Fruit fly (Drosophila melanogaster) whole organism, embryonic: ENCODE results near the gene CG1309.

Source experiments
- ATbp ChIP-seq: fragments of 200-800 bp; sonication (Bioruptor generic); optimal IDR thresholded peaks from 2 replicates; lab custom pipeline; 2017; ENCODE audit warnings: missing biosample characterization, mild to moderate bottlenecking, missing genetic modification characterization, missing genetic modification reagents
- CG10267 ChIP-seq: fragments of 200-800 bp; sonication (Bioruptor generic); optimal IDR thresholded peaks from 2 replicates; lab custom pipeline; 2018; ENCODE audit warnings: missing biosample characterization, mild to moderate bottlenecking, missing genetic modification characterization, moderate library complexity
- CG10543 ChIP-seq: fragments of 200-800 bp; sonication (Bioruptor generic); optimal IDR thresholded peaks from 3 replicates; lab custom pipeline; 2017; ENCODE audit warnings: missing biosample characterization, mild to moderate bottlenecking, missing genetic modification characterization, moderate library complexity
- CG12236 ChIP-seq: fragments of 200-800 bp; sonication (Bioruptor generic); optimal IDR thresholded peaks from 2 replicates; lab custom pipeline; 2016; ENCODE audit warnings: missing biosample characterization, missing genetic modification characterization
- CG12299 ChIP-seq: fragments of 200-800 bp; sonication (Bioruptor generic); optimal IDR thresholded peaks from 2 replicates; lab custom pipeline; 2018; ENCODE audit warnings: missing biosample characterization, mild to moderate bottlenecking, missing genetic modification characterization
- CG14710 ChIP-seq: fragments of 200-800 bp; sonication (Bioruptor generic); optimal IDR thresholded peaks from 3 replicates; lab custom pipeline; 2019; ENCODE audit warnings: missing biosample characterization, mild to moderate bottlenecking, missing genetic modification characterization, moderate library complexity
- CG15696 ChIP-seq: fragments of 200-800 bp; sonication (Bioruptor generic); optimal IDR thresholded peaks from 2 replicates; lab custom pipeline; 2019; ENCODE audit warnings: missing biosample characterization, mild to moderate bottlenecking, missing genetic modification characterization, moderate library complexity
- CG17361 ChIP-seq: fragments of 200-800 bp; sonication (Bioruptor generic); IDR thresholded peaks from 3 replicates; pipeline ENCODE4 v1.3.6; 2022; ENCODE audit warnings: missing biosample characterization, missing genetic modification characterization
- CG18476 ChIP-seq: fragments of 200-800 bp; sonication (Bioruptor generic); optimal IDR thresholded peaks from 2 replicates; lab custom pipeline; 2016; ENCODE audit warnings: missing biosample characterization, mild to moderate bottlenecking, missing genetic modification characterization
- CG2712 ChIP-seq: fragments of 200-800 bp; optimal IDR thresholded peaks from 3 replicates; lab custom pipeline; 2019; ENCODE audit warnings: missing biosample characterization, mild to moderate bottlenecking, missing genetic modification characterization, moderate library complexity
- CG3407 ChIP-seq: fragments of 200-800 bp; sonication (Bioruptor generic); optimal IDR thresholded peaks from 2 replicates; lab custom pipeline; 2018; ENCODE audit warnings: missing biosample characterization, mild to moderate bottlenecking, missing genetic modification characterization
- CG34376 ChIP-seq: fragments of 200-800 bp; sonication (Bioruptor generic); optimal IDR thresholded peaks from 2 replicates; lab custom pipeline; 2018; ENCODE audit warnings: missing biosample characterization, mild to moderate bottlenecking, missing genetic modification characterization
- CG6683 ChIP-seq: fragments of 200-800 bp; sonication (Bioruptor generic); optimal IDR thresholded peaks from 2 replicates; lab custom pipeline; 2017; ENCODE audit warnings: missing biosample characterization, mild to moderate bottlenecking, missing genetic modification characterization, missing genetic modification reagents
- CG7745 ChIP-seq: fragments of 200-800 bp; sonication (Bioruptor generic); optimal IDR thresholded peaks from 2 replicates; lab custom pipeline; 2018; ENCODE audit warnings: missing biosample characterization, mild to moderate bottlenecking, missing genetic modification characterization, moderate library complexity
- CG7987 ChIP-seq: fragments of 200-800 bp; sonication (Bioruptor generic); optimal IDR thresholded peaks from 2 replicates; lab custom pipeline; 2018; ENCODE audit warnings: missing biosample characterization, mild to moderate bottlenecking, missing genetic modification characterization, moderate library complexity
- CG8290 ChIP-seq, 3 experiments: fragments of 200-800 bp; sonication (Bioruptor generic); optimal IDR thresholded peaks; 2 replicates each; lab custom pipeline; 2016 to 2019; ENCODE audit warnings: missing biosample characterization in 3 of 3, missing genetic modification characterization in 3 of 3, mild to moderate bottlenecking in 2 of 3, moderate library complexity in 1 of 3
- Dbx ChIP-seq: fragments of 200-800 bp; sonication (Bioruptor generic); IDR thresholded peaks from 3 replicates; pipeline ENCODE4 v1.3.6; 2022; ENCODE audit warnings: missing biosample characterization, missing genetic modification characterization
- Eip74EF ChIP-seq, 2 experiments: fragments of 200-800 bp in 1 of 2; fragments of >200 bp in 1 of 2; sonication (Bioruptor generic) in 1 of 2; optimal IDR thresholded peaks; 2 replicates each; lab custom pipeline; 2017 to 2019; ENCODE audit warnings: missing biosample characterization in 2 of 2, missing genetic modification characterization in 2 of 2, mild to moderate bottlenecking in 1 of 2, moderate library complexity in 1 of 2
- MTF-1 ChIP-seq: fragments of 200-800 bp; sonication (Bioruptor generic); optimal IDR thresholded peaks from 2 replicates; lab custom pipeline; 2018; ENCODE audit warnings: missing biosample characterization, mild to moderate bottlenecking, missing genetic modification characterization, borderline replicate concordance
- NC2β ChIP-seq: fragments of 200-800 bp; sonication (Bioruptor generic); optimal IDR thresholded peaks from 2 replicates; lab custom pipeline; 2016; ENCODE audit warnings: missing biosample characterization, missing genetic modification characterization
- Six4 ChIP-seq: fragments of 200-800 bp; sonication (Bioruptor generic); optimal IDR thresholded peaks from 2 replicates; lab custom pipeline; 2016; ENCODE audit warnings: missing biosample characterization, missing genetic modification characterization
- Sry-δ ChIP-seq: fragments of 200-800 bp; sonication (Bioruptor generic); optimal IDR thresholded peaks from 2 replicates; lab custom pipeline; 2016; ENCODE audit warnings: missing biosample characterization, missing genetic modification characterization
- Stat92E ChIP-seq, 3 experiments: fragments of >200 bp in 2 of 3; fragments of 200-800 bp in 1 of 3; sonication (Bioruptor generic) in 1 of 3; optimal IDR thresholded peaks; 2 replicates each; lab custom pipeline; 2017 to 2019; ENCODE audit warnings: missing biosample characterization in 3 of 3, missing genetic modification characterization in 3 of 3, mild to moderate bottlenecking in 1 of 3, moderate library complexity in 1 of 3
- Xrp1 ChIP-seq: fragments of 200-800 bp; sonication (Bioruptor generic); IDR thresholded peaks from 2 replicates; pipeline ENCODE4 v1.3.6; 2022; ENCODE audit warnings: missing biosample characterization, missing genetic modification characterization
- bcd ChIP-seq: fragments of 200-800 bp; sonication (Bioruptor generic); optimal IDR thresholded peaks from 2 replicates; lab custom pipeline; 2017; ENCODE audit warnings: missing biosample characterization, mild to moderate bottlenecking, missing genetic modification characterization
- cato ChIP-seq: fragments of 200-800 bp; sonication (Bioruptor generic); optimal IDR thresholded peaks from 2 replicates; lab custom pipeline; 2016; ENCODE audit warnings: missing biosample characterization, missing genetic modification characterization, borderline replicate concordance
- chif ChIP-seq, 2 experiments: fragments of 200-800 bp; sonication (Bioruptor generic); optimal IDR thresholded peaks; 3 replicates each; lab custom pipeline; 2016; ENCODE audit warnings: missing biosample characterization in 2 of 2, missing genetic modification characterization in 2 of 2
- chinmo ChIP-seq: fragments of 200-800 bp; sonication (Bioruptor generic); IDR thresholded peaks from 4 replicates; pipeline ENCODE4 v1.3.6; 2022; ENCODE audit warnings: missing biosample characterization, missing genetic modification characterization; ENCODE audit not compliant: partially characterized antibody
- dan ChIP-seq: fragments of 200-800 bp; sonication (Bioruptor generic); IDR thresholded peaks from 2 replicates; pipeline ENCODE4 v1.3.6; 2022; ENCODE audit warnings: missing biosample characterization, missing genetic modification characterization
- fd102C ChIP-seq: fragments of 200-800 bp; sonication (Bioruptor generic); optimal IDR thresholded peaks from 2 replicates; lab custom pipeline; 2018; ENCODE audit warnings: missing biosample characterization, mild to moderate bottlenecking, missing genetic modification characterization, moderate library complexity
- gt ChIP-seq: fragments of 200-800 bp; sonication (Bioruptor generic); IDR thresholded peaks from 2 replicates; pipeline ENCODE4 v1.3.6; 2022; ENCODE audit warnings: missing biosample characterization, missing genetic modification characterization
- hkb ChIP-seq, 2 experiments: fragments of 200-800 bp in 1 of 2; fragments of >200 bp in 1 of 2; sonication (Bioruptor generic) in 1 of 2; IDR thresholded peaks in 1 of 2; optimal IDR thresholded peaks in 1 of 2; 2 replicates each; pipeline versions ENCODE4 v1.3.6 to Lab custom; 2017 to 2022; ENCODE audit warnings: missing biosample characterization in 1 of 2, missing genetic modification characterization in 1 of 2
- kni ChIP-seq: fragments of 200-800 bp; sonication (Bioruptor generic); optimal IDR thresholded peaks from 3 replicates; lab custom pipeline; 2017; ENCODE audit warnings: mild to moderate bottlenecking, missing biosample characterization, missing genetic modification reagents, missing genetic modification characterization
- nau ChIP-seq: fragments of 200-800 bp; sonication (Bioruptor generic); optimal IDR thresholded peaks from 3 replicates; lab custom pipeline; 2017; ENCODE audit warnings: missing biosample characterization, mild to moderate bottlenecking, missing genetic modification characterization, missing genetic modification reagents
- nerfin-2 ChIP-seq: fragments of 200-800 bp; sonication (Bioruptor generic); IDR thresholded peaks from 2 replicates; pipeline ENCODE4 v1.3.6; 2022; ENCODE audit warnings: missing biosample characterization, missing genetic modification characterization; ENCODE audit not compliant: partially characterized antibody
- onecut ChIP-seq: fragments of 200-800 bp; sonication (Bioruptor generic); IDR thresholded peaks from 2 replicates; pipeline ENCODE4 v1.3.6; 2022; ENCODE audit warnings: missing biosample characterization, missing genetic modification characterization
- pnt ChIP-seq: fragments of 200-800 bp; sonication (Bioruptor generic); optimal IDR thresholded peaks from 3 replicates; lab custom pipeline; 2016; ENCODE audit warnings: missing biosample characterization, missing genetic modification characterization
- pros ChIP-seq: fragments of 200-800 bp; sonication (Bioruptor generic); optimal IDR thresholded peaks from 3 replicates; lab custom pipeline; 2019; ENCODE audit warnings: missing biosample characterization, mild to moderate bottlenecking, missing genetic modification characterization, moderate library complexity
- salm ChIP-seq: fragments of 200-800 bp; sonication (Bioruptor generic); optimal IDR thresholded peaks from 2 replicates; lab custom pipeline; 2018; ENCODE audit warnings: missing biosample characterization, mild to moderate bottlenecking, missing genetic modification characterization
- sim ChIP-seq: fragments of 200-800 bp; sonication (Bioruptor generic); IDR thresholded peaks from 2 replicates; pipeline ENCODE4 v1.3.6; 2022; ENCODE audit warnings: missing biosample characterization, missing genetic modification characterization
- sqz ChIP-seq: fragments of 200-800 bp; sonication (Bioruptor generic); optimal IDR thresholded peaks from 3 replicates; lab custom pipeline; 2018; ENCODE audit warnings: missing biosample characterization, mild to moderate bottlenecking, missing genetic modification characterization
- vvl ChIP-seq: fragments of 200-800 bp; sonication (Bioruptor generic); IDR thresholded peaks from 2 replicates; pipeline ENCODE4 v1.3.6; 2022; ENCODE audit warnings: missing biosample characterization, missing genetic modification characterization
- zen ChIP-seq: fragments of 200-800 bp; sonication (Bioruptor generic); optimal IDR thresholded peaks from 3 replicates; lab custom pipeline; 2018; ENCODE audit warnings: missing biosample characterization, mild to moderate bottlenecking, missing genetic modification characterization, moderate library complexity

The CG1309 gene

dm6 chr3L:4270949-4271827 is 12.0 kb downstream of the CG1309 start (continued):
- TF ChIP-seq chinmo = 0 out of 4 replicates have a peak, but pooled peaks have one; percentile 41
- TF ChIP-seq CG6683 (GFP tag; lab: Kevin White, UChicago) = no peak
- TF ChIP-seq kni (GFP tag; lab: Kevin White, UChicago) = peak; percentile 52
- TF ChIP-seq sqz (GFP tag; lab: Kevin White, UChicago) = peak; percentile 41
- no peak for TF ChIP-seq Eip74EF (GFP tag; optimal IDR thresholded peaks at IDR 0.05; lab: Kevin White, UChicago)

- TF ChIP-seq sim (GFP tag; lab: Robert Waterston, UW) = 0 out of 2 replicates have a peak, but pooled peaks have one; percentile 18
- peak; percentile 54 for TF ChIP-seq CG3407 (GFP tag; lab: Kevin White, UChicago)
- no peak for TF ChIP-seq gt (GFP tag; lab: Robert Waterston, UW)
- TF ChIP-seq CG7987 (GFP tag; lab: Kevin White, UChicago) = peak; percentile 12
- TF ChIP-seq fd102C (GFP tag; lab: Kevin White, UChicago) = peak; percentile 15
- peak; percentile 92 for TF ChIP-seq kni (GFP tag; lab: Kevin White, UChicago)
- TF ChIP-seq dan (GFP tag; lab: Robert Waterston, UW) = no peak
- TF ChIP-seq CG34376 = no peak
- TF ChIP-seq Xrp1 (GFP tag; lab: Robert Waterston, UW) = peak; percentile 66
- peak; percentile 82 for TF ChIP-seq CG15696 (tag; lab: Kevin White, UChicago)
- TF ChIP-seq CG8290 (GFP tag; optimal IDR thresholded peaks at IDR 0.05; lab: Kevin White, UChicago) = peak; percentile 43
- peak in 1 of 2 experiments; percentile 16 for TF ChIP-seq CG8290 (tag; optimal IDR thresholded peaks at IDR 0.05; lab: Kevin White, UChicago)
- no peak for TF ChIP-seq CG10543
- TF ChIP-seq MTF-1 (GFP tag; lab: Kevin White, UChicago) = peak; percentile 39
- TF ChIP-seq zen (tag; lab: Kevin White, UChicago) = peak; percentile 13
- no peak for TF ChIP-seq pros (GFP tag; lab: Kevin White, UChicago)
- TF ChIP-seq CG2712 (tag; lab: Kevin White, UChicago) = peak; percentile 23
- no peak for TF ChIP-seq Six4
- no peak for TF ChIP-seq hkb (optimal IDR thresholded peaks at IDR 0.05; lab: Kevin White, UChicago)
- TF ChIP-seq hkb (GFP tag; IDR thresholded peaks at IDR 0.05; lab: Robert Waterston, UW) = no peak
- TF ChIP-seq cato (GFP tag; lab: Kevin White, UChicago) = no peak
- TF ChIP-seq CG18476 (GFP tag; lab: Kevin White, UChicago) = no peak
- TF ChIP-seq CG10267 (tag; lab: Kevin White, UChicago) = peak; percentile 20
- peak; percentile 10 for TF ChIP-seq CG12236 (GFP tag; lab: Kevin White, UChicago)
- TF ChIP-seq chif (GFP tag; optimal IDR thresholded peaks at IDR 0.05; lab: Kevin White, UChicago) = peak in 1 of 2 experiments; percentile 6
- peak in 1 of 3 experiments; percentile 27 for TF ChIP-seq Stat92E (GFP tag; optimal IDR thresholded peaks at IDR 0.05; lab: Kevin White, UChicago)
- no peak for TF ChIP-seq nau
- TF ChIP-seq CG14710 (tag; lab: Kevin White, UChicago) = peak; percentile 50
- peak; percentile 31; the same call in 1 of the 2 replicates for TF ChIP-seq onecut
- peak; percentile 62 for TF ChIP-seq ATbp (GFP tag; lab: Kevin White, UChicago)
- TF ChIP-seq CG7745 = peak; percentile 43
- TF ChIP-seq salm (tag; lab: Kevin White, UChicago) = peak; percentile 16
- TF ChIP-seq CG12299 (tag; lab: Kevin White, UChicago) = no peak
- TF ChIP-seq vvl (GFP tag; lab: Robert Waterston, UW) = peak; percentile 49; the same call in 1 of the 2 replicates
- no peak for TF ChIP-seq pnt (GFP tag; lab: Kevin White, UChicago)
- TF ChIP-seq Sry-δ (GFP tag; lab: Kevin White, UChicago) = no peak
- TF ChIP-seq bcd (GFP tag; lab: Kevin White, UChicago) = no peak
- no peak for TF ChIP-seq CG17361 (GFP tag; lab: Robert Waterston, UW)
- TF ChIP-seq nerfin-2 = no peak
- no peak for TF ChIP-seq Dbx (GFP tag; lab: Robert Waterston, UW)
- peak; percentile 7 for TF ChIP-seq NC2β
Measured at dm6 chr3L:4272167-4272773, 13.0 kb downstream of the CG1309 start.
